Fruit fly (Drosophila melanogaster): ENCODE measurements around the gene CG15211.

CG15211 gene

DNA sequence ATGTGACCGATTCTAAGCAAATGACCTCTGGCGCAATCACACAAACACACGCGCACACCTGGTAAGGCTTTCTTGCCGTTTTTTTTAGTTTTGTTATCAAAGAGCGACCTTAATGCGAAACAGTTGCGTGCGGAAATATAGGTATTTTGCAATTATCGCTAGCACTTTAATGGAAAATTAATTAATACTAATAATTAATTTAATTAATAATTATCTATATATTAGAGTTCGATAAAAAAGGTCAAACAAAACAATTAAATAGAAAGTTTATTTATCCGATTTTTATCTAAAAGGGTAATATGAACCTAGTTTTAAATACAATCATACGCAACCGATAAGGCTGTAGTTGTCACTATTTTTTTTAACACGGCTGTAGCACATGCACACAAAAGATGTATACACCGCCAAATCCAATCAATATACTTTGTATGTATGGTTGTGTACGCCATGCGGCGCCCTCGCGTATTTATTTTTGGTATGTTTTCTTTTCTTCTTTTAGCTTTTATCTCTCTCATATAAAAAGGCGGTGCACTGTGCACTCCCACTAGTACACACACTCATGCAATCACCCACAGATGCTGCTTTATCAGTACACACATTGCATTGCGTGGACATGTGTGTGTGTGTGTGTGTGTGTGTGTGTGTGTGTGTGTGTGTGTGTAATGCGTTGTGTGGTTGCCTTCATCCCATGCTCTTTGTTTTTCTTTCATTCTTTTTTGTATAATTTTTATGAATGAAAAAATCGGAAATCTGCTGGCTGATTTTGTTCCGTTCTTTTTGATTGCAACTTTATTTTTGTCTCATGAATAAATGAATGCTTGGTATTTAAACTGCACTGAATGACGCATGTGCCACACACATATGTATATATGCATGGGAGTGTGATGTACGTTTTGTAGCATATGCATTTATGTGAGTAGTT is 30.4 kb downstream of the CG15211 start (continued):
- peak; percentile 36 for TF ChIP-seq lz (GFP tag; optimal IDR thresholded peaks at IDR 0.05)
- TF ChIP-seq CG16779 (tag; optimal IDR thresholded peaks at IDR 0.05), result no peak
- TF ChIP-seq eg (GFP tag; IDR thresholded peaks at IDR 0.05), result peak; percentile 63
- TF ChIP-seq CG10631 (GFP tag; optimal IDR thresholded peaks at IDR 0.05), result peak; percentile 73
- TF ChIP-seq Blimp-1 (GFP tag; optimal IDR thresholded peaks at IDR 0.05), result peak; percentile 33
- no peak for TF ChIP-seq CG6854 (GFP tag; optimal IDR thresholded peaks at IDR 0.05)
- TF ChIP-seq CG11762 (GFP tag; optimal IDR thresholded peaks at IDR 0.05; ENCODE audit: insufficient read depth), result peak; percentile 34
- peak; percentile 32 for TF ChIP-seq CG6792 (GFP tag; optimal IDR thresholded peaks at IDR 0.05)
- TF ChIP-seq Smox (GFP tag; optimal IDR thresholded peaks at IDR 0.05), result no peak
- TF ChIP-seq spab (GFP tag; optimal IDR thresholded peaks at IDR 0.05), result peak; percentile 22
- TF ChIP-seq CG15336 (GFP tag; IDR thresholded peaks at IDR 0.05), result peak; percentile 79
- TF ChIP-seq net (GFP tag; optimal IDR thresholded peaks at IDR 0.05), result peak; percentile 29
- peak; percentile 74 for TF ChIP-seq dsx (GFP tag; optimal IDR thresholded peaks at IDR 0.05; ENCODE audit: poor library complexity, severe bottlenecking)
- no peak for TF ChIP-seq svp (GFP tag)
- peak; percentile 19 for TF ChIP-seq pdm3 (GFP tag; optimal IDR thresholded peaks at IDR 0.05)
- no peak for TF ChIP-seq CG11294 (GFP tag; IDR thresholded peaks at IDR 0.05)
- peak; percentile 37 for TF ChIP-seq CG4318 (GFP tag; optimal IDR thresholded peaks at IDR 0.05)
- TF ChIP-seq CG8119 (GFP tag; IDR thresholded peaks at IDR 0.05), result peak; percentile 78
- no peak for TF ChIP-seq Hr38 (GFP tag; optimal IDR thresholded peaks at IDR 0.05)
- no peak for TF ChIP-seq topi (GFP tag; optimal IDR thresholded peaks at IDR 0.05)
- TF ChIP-seq dac (GFP tag; optimal IDR thresholded peaks at IDR 0.05), result no peak
- peak; percentile 56 for TF ChIP-seq achi (GFP tag; optimal IDR thresholded peaks at IDR 0.05)
- TF ChIP-seq CG1621 (tag; optimal IDR thresholded peaks at IDR 0.05), result no peak
- peak; percentile 72 for TF ChIP-seq CG3032 (tag; optimal IDR thresholded peaks at IDR 0.05)
- TF ChIP-seq OdsH (GFP tag; optimal IDR thresholded peaks at IDR 0.05), result peak; percentile 68
- no peak for TF ChIP-seq CG9139 (GFP tag; optimal IDR thresholded peaks at IDR 0.05)
- TF ChIP-seq CG10669 (GFP tag; optimal IDR thresholded peaks at IDR 0.05), result peak; percentile 43
- peak; percentile 27 for TF ChIP-seq Sox15 (GFP tag; optimal IDR thresholded peaks at IDR 0.05)
- TF ChIP-seq CG32006 (GFP tag; optimal IDR thresholded peaks at IDR 0.05), result peak; percentile 82
- peak; percentile 63 for TF ChIP-seq Ets96B (tag; optimal IDR thresholded peaks at IDR 0.05)
- peak; percentile 60 for TF ChIP-seq CG34406 (GFP tag; optimal IDR thresholded peaks at IDR 0.05)
- peak; percentile 66 for TF ChIP-seq CG6276 (GFP tag; optimal IDR thresholded peaks at IDR 0.05)
- TF ChIP-seq Eip75B (GFP tag; optimal IDR thresholded peaks at IDR 0.05), result peak; percentile 2
- TF ChIP-seq CG31627 (GFP tag; optimal IDR thresholded peaks at IDR 0.05), result peak; percentile 41
- TF ChIP-seq acj6 (GFP tag; optimal IDR thresholded peaks at IDR 0.05), result peak; percentile 64
- TF ChIP-seq CG6163 (GFP tag; IDR thresholded peaks at IDR 0.05), result peak; percentile 57
- TF ChIP-seq Hr39 (GFP tag; optimal IDR thresholded peaks at IDR 0.05), result no peak
- TF ChIP-seq vri (GFP tag; optimal IDR thresholded peaks at IDR 0.05), result no peak

DNA sequence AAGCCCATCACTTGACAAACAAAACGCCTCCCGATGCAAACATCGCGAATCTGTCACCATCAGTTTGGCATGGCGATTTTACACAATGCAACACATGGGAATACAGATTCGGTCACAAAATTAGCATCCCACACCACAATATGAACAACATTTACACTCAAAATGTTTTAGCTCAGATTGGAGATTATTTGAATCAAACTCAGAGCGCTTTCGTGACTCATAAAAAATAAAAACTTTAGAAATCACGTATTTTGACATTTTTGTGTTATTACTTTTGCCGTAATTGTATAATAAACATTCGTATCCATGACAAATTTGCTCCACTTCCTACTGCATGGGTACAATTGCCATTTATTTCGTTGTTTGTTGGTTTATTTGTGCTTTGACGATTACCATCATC is 31.7 kb downstream of the CG15211 start:
- no peak for TF ChIP-seq CG11762 (GFP tag; optimal IDR thresholded peaks at IDR 0.05; ENCODE audit: insufficient read depth)
- peak; percentile 14 for TF ChIP-seq topi (GFP tag; optimal IDR thresholded peaks at IDR 0.05)
- no peak for TF ChIP-seq ss (GFP tag; optimal IDR thresholded peaks at IDR 0.05)
- TF ChIP-seq acj6 (GFP tag; optimal IDR thresholded peaks at IDR 0.05), result peak; percentile 28
- no peak for TF ChIP-seq Gug (GFP tag; IDR thresholded peaks at IDR 0.05)
- TF ChIP-seq achi (GFP tag; optimal IDR thresholded peaks at IDR 0.05), result peak; percentile 4
- peak; percentile 36 for TF ChIP-seq net (GFP tag; optimal IDR thresholded peaks at IDR 0.05)
- no peak for TF ChIP-seq CG8319 (GFP tag; optimal IDR thresholded peaks at IDR 0.05)
- TF ChIP-seq OdsH (GFP tag; optimal IDR thresholded peaks at IDR 0.05), result peak; percentile 5
- peak; percentile 51 for TF ChIP-seq Eip78C (GFP tag)
- TF ChIP-seq salr (GFP tag; optimal IDR thresholded peaks at IDR 0.05), result no peak
- TF ChIP-seq pdm3 (GFP tag; optimal IDR thresholded peaks at IDR 0.05), result peak; percentile 24
- no peak for TF ChIP-seq CG3032 (tag; optimal IDR thresholded peaks at IDR 0.05)
- no peak for TF ChIP-seq Hr38 (GFP tag; optimal IDR thresholded peaks at IDR 0.05)
- peak; percentile 49; the same call in 1 of the 3 replicates for TF ChIP-seq eg (GFP tag; IDR thresholded peaks at IDR 0.05)
- peak; percentile 19 for TF ChIP-seq Smox (GFP tag; optimal IDR thresholded peaks at IDR 0.05)
- TF ChIP-seq CG4318 (GFP tag; optimal IDR thresholded peaks at IDR 0.05), result no peak
- peak; percentile 35 for TF ChIP-seq Met (GFP tag; optimal IDR thresholded peaks at IDR 0.05)
- peak; percentile 27 for TF ChIP-seq CG31627 (GFP tag; optimal IDR thresholded peaks at IDR 0.05)
- TF ChIP-seq Ets21C (GFP tag; optimal IDR thresholded peaks at IDR 0.05), result no peak
- no peak for TF ChIP-seq dsx (GFP tag; optimal IDR thresholded peaks at IDR 0.05; ENCODE audit: poor library complexity, severe bottlenecking)
- no peak for TF ChIP-seq CG6276 (GFP tag; optimal IDR thresholded peaks at IDR 0.05)
- peak; percentile 64; the same call in 2 of the 3 replicates for TF ChIP-seq CG6163 (GFP tag; IDR thresholded peaks at IDR 0.05)
- peak; percentile 8 for TF ChIP-seq Sox102F (GFP tag; optimal IDR thresholded peaks at IDR 0.05)
- no peak for TF ChIP-seq Ets96B (tag; optimal IDR thresholded peaks at IDR 0.05)
- TF ChIP-seq CG8119 (GFP tag; IDR thresholded peaks at IDR 0.05), result no peak; the same call in 2 of the 3 replicates
- TF ChIP-seq vri (GFP tag; optimal IDR thresholded peaks at IDR 0.05), result no peak
- no peak for TF ChIP-seq spab (GFP tag; optimal IDR thresholded peaks at IDR 0.05)
